Worm (Caenorhabditis elegans): ENCODE data around the gene B0034.7.

DNA sequence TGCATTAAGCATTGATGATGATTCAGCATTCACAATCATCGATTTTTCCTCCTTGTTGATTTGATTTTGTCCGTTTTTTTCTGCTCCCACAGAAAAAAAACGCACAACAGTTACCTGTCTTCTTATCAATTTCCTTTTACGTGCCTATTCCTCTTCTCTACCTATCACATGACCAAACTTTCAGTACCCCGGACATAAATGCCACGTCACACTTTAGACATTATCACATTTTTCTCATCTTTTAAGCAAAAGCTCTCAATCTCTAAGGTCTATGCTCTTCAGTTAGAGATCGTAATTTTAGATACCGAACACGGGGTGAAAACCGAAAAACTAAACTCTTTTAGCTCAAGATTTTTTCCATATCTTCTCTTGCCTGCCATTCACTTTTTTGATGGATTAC is 25.4 kb upstream of the B0034.7 start:
- TF ChIP-seq flt-1 (GFP tag; IDR thresholded peaks at IDR 0.05) (no peak), klf-2 (GFP tag; conservative IDR thresholded peaks at IDR 0.05) (no peak), ref-1 (GFP tag; conservative IDR thresholded peaks at IDR 0.05) (no peak), T22C8.4 (GFP tag; IDR thresholded peaks at IDR 0.05) (no peak), ztf-23 (GFP tag; IDR thresholded peaks at IDR 0.05) (no peak), tab-1 (GFP tag; IDR thresholded peaks at IDR 0.05) (no peak), med-1 (GFP tag; optimal IDR thresholded peaks at IDR 0.05; ENCODE audit: insufficient read depth) (no peak), cog-1 (tag; optimal IDR thresholded peaks at IDR 0.05) (no peak), ztf-29 (GFP tag; IDR thresholded peaks at IDR 0.05) (no peak)

Measured in whole organism, midembryonic.